Fruit fly (Drosophila melanogaster) whole organism, embryonic: ENCODE measurements around the gene Stt3B.
A peak's percentile ranks its signal among the peaks of the same experiment; 100 is the strongest.

Source experiments
- B-H1 ChIP-seq: fragments of 200-800 bp; sonication (Bioruptor generic); IDR thresholded peaks from 3 replicates; pipeline ENCODE4 v1.3.6; 2022; ENCODE audit warnings: missing biosample characterization, missing genetic modification characterization
- Bgb ChIP-seq: fragments of 200-800 bp; sonication (Bioruptor generic); IDR thresholded peaks from 2 replicates; pipeline ENCODE4 v1.3.6; 2022; ENCODE audit warnings: missing biosample characterization, missing genetic modification characterization; ENCODE audit not compliant: partially characterized antibody
- CG10209 ChIP-seq: fragments of 200-800 bp; sonication (Bioruptor generic); optimal IDR thresholded peaks from 3 replicates; lab custom pipeline; 2017; ENCODE audit warnings: missing biosample characterization, mild to moderate bottlenecking, missing genetic modification characterization, missing genetic modification reagents
- CG10366 ChIP-seq: fragments of 200-800 bp; sonication (Bioruptor generic); IDR thresholded peaks from 2 replicates; pipeline ENCODE4 v1.3.6; 2022; ENCODE audit warnings: missing biosample characterization, missing genetic modification characterization
- CG10959 ChIP-seq: fragments of 200-800 bp; sonication (Bioruptor generic); IDR thresholded peaks from 2 replicates; pipeline ENCODE4 v1.3.6; 2022; ENCODE audit warnings: missing biosample characterization, missing genetic modification characterization
- CG11696 ChIP-seq: fragments of 200-800 bp; sonication (Bioruptor generic); IDR thresholded peaks from 2 replicates; pipeline ENCODE4 v1.3.6; 2022; ENCODE audit warnings: missing biosample characterization, missing genetic modification characterization
- CG13287 ChIP-seq: fragments of 200-800 bp; sonication (Bioruptor generic); IDR thresholded peaks from 2 replicates; pipeline ENCODE4 v1.3.6; 2022; ENCODE audit warnings: missing biosample characterization, missing genetic modification characterization; ENCODE audit not compliant: partially characterized antibody
- CG14710 ChIP-seq: fragments of 200-800 bp; sonication (Bioruptor generic); optimal IDR thresholded peaks from 3 replicates; lab custom pipeline; 2019; ENCODE audit warnings: missing biosample characterization, mild to moderate bottlenecking, missing genetic modification characterization, moderate library complexity
- CG1602 ChIP-seq: fragments of 200-800 bp; sonication (Bioruptor generic); optimal IDR thresholded peaks from 3 replicates; lab custom pipeline; 2016; ENCODE audit warnings: missing biosample characterization, missing genetic modification characterization
- CG16863 ChIP-seq: fragments of 200-800 bp; sonication (Bioruptor generic); optimal IDR thresholded peaks from 3 replicates; lab custom pipeline; 2016; ENCODE audit warnings: missing biosample characterization, missing genetic modification characterization
- CG17328 ChIP-seq: fragments of 200-800 bp; sonication (Bioruptor generic); IDR thresholded peaks from 2 replicates; pipeline ENCODE4 v1.3.6; 2022; ENCODE audit warnings: missing biosample characterization, missing genetic modification characterization
- CG17385 ChIP-seq: fragments of 200-800 bp; sonication (Bioruptor generic); optimal IDR thresholded peaks from 3 replicates; lab custom pipeline; 2018; ENCODE audit warnings: missing biosample characterization, mild to moderate bottlenecking, missing genetic modification characterization
- CG17829 ChIP-seq: fragments of 200-800 bp; optimal IDR thresholded peaks from 2 replicates; lab custom pipeline; 2019; ENCODE audit warnings: missing biosample characterization, mild to moderate bottlenecking, missing genetic modification characterization, moderate library complexity
- CG17912 ChIP-seq: fragments of 200-800 bp; sonication (Bioruptor generic); optimal IDR thresholded peaks from 2 replicates; lab custom pipeline; 2018; ENCODE audit warnings: missing biosample characterization, mild to moderate bottlenecking, missing genetic modification characterization
- CG1832 ChIP-seq: fragments of 200-800 bp; sonication (Bioruptor generic); optimal IDR thresholded peaks from 2 replicates; lab custom pipeline; 2017; ENCODE audit warnings: missing biosample characterization, mild to moderate bottlenecking, missing genetic modification characterization, inconsistent platforms
- CG2120 ChIP-seq: fragments of 200-800 bp; sonication (Bioruptor generic); optimal IDR thresholded peaks from 3 replicates; lab custom pipeline; 2016; ENCODE audit warnings: missing biosample characterization, missing genetic modification characterization
- CG2199 ChIP-seq: fragments of 200-800 bp; sonication (Bioruptor generic); IDR thresholded peaks from 3 replicates; pipeline ENCODE4 v1.3.6; 2022; ENCODE audit warnings: missing biosample characterization, missing genetic modification characterization
- CG34376 ChIP-seq: fragments of 200-800 bp; sonication (Bioruptor generic); optimal IDR thresholded peaks from 2 replicates; lab custom pipeline; 2018; ENCODE audit warnings: missing biosample characterization, mild to moderate bottlenecking, missing genetic modification characterization
- CG4360 ChIP-seq: fragments of 200-800 bp; sonication (Bioruptor generic); IDR thresholded peaks from 2 replicates; pipeline ENCODE4 v1.3.6; 2022; ENCODE audit warnings: missing biosample characterization, missing genetic modification characterization
- CG43689 ChIP-seq: fragments of 200-800 bp; sonication (Bioruptor generic); IDR thresholded peaks from 2 replicates; pipeline ENCODE4 v1.3.6; 2022; ENCODE audit warnings: missing biosample characterization, missing genetic modification characterization
- CG7839 ChIP-seq: fragments of 200-800 bp; sonication (Bioruptor generic); optimal IDR thresholded peaks from 3 replicates; lab custom pipeline; 2018; ENCODE audit warnings: missing biosample characterization, mild to moderate bottlenecking, missing genetic modification characterization, moderate library complexity
- CG9797 ChIP-seq: fragments of 200-800 bp; sonication (Bioruptor generic); optimal IDR thresholded peaks from 3 replicates; lab custom pipeline; 2018; ENCODE audit warnings: missing biosample characterization, mild to moderate bottlenecking, missing genetic modification characterization
- Dref ChIP-seq: fragments of 200-800 bp; sonication (Bioruptor generic); IDR thresholded peaks from 2 replicates; pipeline ENCODE4 v1.3.6; 2022; ENCODE audit warnings: missing biosample characterization, missing genetic modification characterization
- E2f2 ChIP-seq: fragments of 200-800 bp; sonication (Bioruptor generic); IDR thresholded peaks from 2 replicates; pipeline ENCODE4 v1.3.6; 2022; ENCODE audit warnings: missing biosample characterization, missing genetic modification characterization
- Elba2 ChIP-seq: fragments of 200-800 bp; sonication (Bioruptor generic); optimal IDR thresholded peaks from 3 replicates; lab custom pipeline; 2016; ENCODE audit warnings: missing biosample characterization, missing genetic modification characterization
- Ets65A ChIP-seq: fragments of 200-800 bp; sonication (Bioruptor generic); peaks from one replicate; lab custom pipeline; 2016; ENCODE audit warnings: missing biosample characterization, missing genetic modification characterization
- Fer1 ChIP-seq: fragments of 200-800 bp; sonication (Bioruptor generic); optimal IDR thresholded peaks from 2 replicates; lab custom pipeline; 2017; ENCODE audit warnings: missing biosample characterization, mild to moderate bottlenecking, missing genetic modification characterization
- MTF-1 ChIP-seq: fragments of 200-800 bp; sonication (Bioruptor generic); optimal IDR thresholded peaks from 2 replicates; lab custom pipeline; 2018; ENCODE audit warnings: missing biosample characterization, mild to moderate bottlenecking, missing genetic modification characterization, borderline replicate concordance
- Mad ChIP-seq: fragments of 200-800 bp; sonication (Bioruptor generic); optimal IDR thresholded peaks from 2 replicates; lab custom pipeline; 2016; ENCODE audit warnings: missing biosample characterization, missing genetic modification characterization
- Side ChIP-seq: fragments of 200-800 bp; sonication (Bioruptor generic); optimal IDR thresholded peaks from 2 replicates; lab custom pipeline; 2016; ENCODE audit warnings: missing biosample characterization, missing genetic modification characterization
- Sry-δ ChIP-seq: fragments of 200-800 bp; sonication (Bioruptor generic); optimal IDR thresholded peaks from 2 replicates; lab custom pipeline; 2016; ENCODE audit warnings: missing biosample characterization, missing genetic modification characterization
- al ChIP-seq: fragments of 200-800 bp; sonication (Bioruptor generic); IDR thresholded peaks from 2 replicates; pipeline ENCODE4 v1.3.6; 2022; ENCODE audit warnings: missing biosample characterization, missing genetic modification characterization
- bbx ChIP-seq: fragments of 200-800 bp; sonication (Bioruptor generic); IDR thresholded peaks from 2 replicates; pipeline ENCODE4 v1.3.6; 2022; ENCODE audit warnings: missing biosample characterization, missing genetic modification characterization; ENCODE audit not compliant: partially characterized antibody
- chm ChIP-seq: fragments of 200-800 bp; sonication (Bioruptor generic); IDR thresholded peaks from 2 replicates; pipeline ENCODE4 v1.3.6; 2022; ENCODE audit warnings: missing biosample characterization, missing genetic modification characterization
- crp ChIP-seq, 2 experiments: fragments of 200-800 bp; sonication (Bioruptor generic); optimal IDR thresholded peaks; 2 replicates in 1 of 2; 3 replicates in 1 of 2; lab custom pipeline; 2017; ENCODE audit warnings: missing biosample characterization in 2 of 2, missing genetic modification characterization in 2 of 2, mild to moderate bottlenecking in 1 of 2, moderate library complexity in 1 of 2
- exex ChIP-seq: fragments of 200-800 bp; sonication (Bioruptor generic); optimal IDR thresholded peaks from 4 replicates; lab custom pipeline; 2018; ENCODE audit warnings: missing biosample characterization, mild to moderate bottlenecking, missing genetic modification characterization, moderate library complexity
- gcm2 ChIP-seq: fragments of 200-800 bp; sonication (Bioruptor generic); optimal IDR thresholded peaks from 2 replicates; lab custom pipeline; 2016; ENCODE audit warnings: missing biosample characterization, missing genetic modification characterization
- gsb ChIP-seq: fragments of 200-800 bp; sonication (Bioruptor generic); IDR thresholded peaks from 2 replicates; pipeline ENCODE4 v1.3.6; 2022; ENCODE audit warnings: missing biosample characterization, missing genetic modification characterization
- hb ChIP-seq: fragments of 200-800 bp; sonication (Bioruptor generic); IDR thresholded peaks from 3 replicates; pipeline ENCODE4 v1.3.6; 2022; ENCODE audit warnings: missing biosample characterization, missing genetic modification characterization; ENCODE audit not compliant: partially characterized antibody
- hkb ChIP-seq, 2 experiments: fragments of 200-800 bp in 1 of 2; fragments of >200 bp in 1 of 2; sonication (Bioruptor generic) in 1 of 2; IDR thresholded peaks in 1 of 2; optimal IDR thresholded peaks in 1 of 2; 2 replicates each; pipeline versions ENCODE4 v1.3.6 to Lab custom; 2017 to 2022; ENCODE audit warnings: missing biosample characterization in 1 of 2, missing genetic modification characterization in 1 of 2
- nom ChIP-seq: fragments of 200-800 bp; sonication (Bioruptor generic); optimal IDR thresholded peaks from 2 replicates; lab custom pipeline; 2017; ENCODE audit warnings: missing biosample characterization, missing genetic modification characterization, mild to moderate bottlenecking, moderate library complexity, missing genetic modification reagents
- odd ChIP-seq: fragments of 200-800 bp; sonication (Bioruptor generic); optimal IDR thresholded peaks from 2 replicates; lab custom pipeline; 2017; ENCODE audit warnings: missing biosample characterization, mild to moderate bottlenecking, missing genetic modification characterization
- otp ChIP-seq: fragments of 200-800 bp; sonication (Bioruptor generic); IDR thresholded peaks from 3 replicates; pipeline ENCODE4, ENCODE4 v1.3.6; 2022; ENCODE audit warnings: missing biosample characterization, missing genetic modification characterization
- phol ChIP-seq: fragments of 200-800 bp; sonication (Bioruptor generic); optimal IDR thresholded peaks from 3 replicates; lab custom pipeline; 2018; ENCODE audit warnings: missing biosample characterization, mild to moderate bottlenecking, missing genetic modification characterization, moderate library complexity
- pzg ChIP-seq: fragments of 200-800 bp; sonication (Bioruptor generic); optimal IDR thresholded peaks from 3 replicates; lab custom pipeline; 2018; ENCODE audit warnings: missing biosample characterization, mild to moderate bottlenecking, missing genetic modification characterization, moderate library complexity
- rib ChIP-seq: fragments of 200-800 bp; sonication (Bioruptor generic); IDR thresholded peaks from 2 replicates; pipeline ENCODE4 v1.3.6; 2022; ENCODE audit warnings: missing biosample characterization, missing genetic modification characterization
- sd ChIP-seq: fragments of 200-800 bp; sonication (Bioruptor generic); optimal IDR thresholded peaks from 3 replicates; lab custom pipeline; 2018; ENCODE audit warnings: missing biosample characterization, mild to moderate bottlenecking, missing genetic modification characterization, moderate library complexity
- sima ChIP-seq: fragments of 200-800 bp; sonication (Bioruptor generic); optimal IDR thresholded peaks from 2 replicates; lab custom pipeline; 2016; ENCODE audit warnings: missing biosample characterization, missing genetic modification characterization
- trem ChIP-seq: fragments of 200-800 bp; optimal IDR thresholded peaks from 3 replicates; lab custom pipeline; 2019; ENCODE audit warnings: missing biosample characterization, mild to moderate bottlenecking, missing genetic modification characterization, moderate library complexity
- wor ChIP-seq: fragments of 200-800 bp; sonication (Bioruptor generic); IDR thresholded peaks from 2 replicates; pipeline ENCODE4 v1.3.6; 2022; ENCODE audit warnings: missing biosample characterization, missing genetic modification characterization

Stt3B gene

dm6 chr3R:25033142-25033586 is 36.3 kb downstream of the Stt3B start, which contains the start of gene Smg6 (continued):
- TF ChIP-seq gcm2 (GFP tag; lab: Kevin White, UChicago) (no peak), CG17829 (tag; lab: Kevin White, UChicago) (peak; percentile 19), CG13287 (GFP tag; lab: Robert Waterston, UW) (peak; percentile 52), CG1832 (GFP tag; lab: Kevin White, UChicago) (no peak), sd (no peak), CG10209 (GFP tag; lab: Kevin White, UChicago) (no peak), rib (GFP tag; lab: Robert Waterston, UW) (no peak), CG1602 (GFP tag; lab: Kevin White, UChicago) (no peak), E2f2 (GFP tag; lab: Robert Waterston, UW) (peak; percentile 96), CG7839 (tag; lab: Kevin White, UChicago) (no peak), trem (peak; percentile 61), Fer1 (peak; percentile 46), sima (GFP tag; lab: Kevin White, UChicago) (no peak), CG2120 (no peak), CG17328 (GFP tag; lab: Robert Waterston, UW) (no peak), CG16863 (GFP tag; lab: Kevin White, UChicago) (no peak), Elba2 (GFP tag; lab: Kevin White, UChicago) (peak; percentile 22), CG2199 (GFP tag; lab: Robert Waterston, UW) (0 out of 3 replicates have a peak, but pooled peaks have one; percentile 34), phol (tag; lab: Kevin White, UChicago) (peak; percentile 3), chm (GFP tag; lab: Robert Waterston, UW) (0 out of 2 replicates have a peak, but pooled peaks have one; percentile 10), CG10959 (GFP tag; lab: Robert Waterston, UW) (no peak), CG14710 (tag; lab: Kevin White, UChicago) (peak; percentile 49), Dref (GFP tag; lab: Robert Waterston, UW) (peak; percentile 27; the same call in 1 of the 2 replicates), CG4360 (GFP tag; lab: Robert Waterston, UW) (peak; percentile 93), CG17385 (GFP tag; lab: Kevin White, UChicago) (no peak), MTF-1 (GFP tag; lab: Kevin White, UChicago) (no peak), odd (no peak), CG43689 (no peak), hb (GFP tag; lab: Robert Waterston, UW) (no peak), bbx (GFP tag; lab: Robert Waterston, UW) (0 out of 2 replicates have a peak, but pooled peaks have one; percentile 30), CG17912 (GFP tag; lab: Kevin White, UChicago) (no peak), otp (GFP tag; lab: Robert Waterston, UW) (no peak), wor (GFP tag; lab: Robert Waterston, UW) (no peak), CG10366 (no peak), Mad (GFP tag; lab: Kevin White, UChicago) (no peak), pzg (peak; percentile 90), CG11696 (GFP tag; lab: Robert Waterston, UW) (no peak), Sry-δ (GFP tag; lab: Kevin White, UChicago) (peak; percentile 45), Side (no peak), CG9797 (peak; percentile 97), exex (no peak), B-H1 (GFP tag; lab: Robert Waterston, UW) (no peak), al (GFP tag; lab: Robert Waterston, UW) (no peak), Ets65A (no peak), nom (GFP tag; lab: Kevin White, UChicago) (peak; percentile 37), hkb (optimal IDR thresholded peaks at IDR 0.05; lab: Kevin White, UChicago) (peak; percentile 6), hkb (GFP tag; IDR thresholded peaks at IDR 0.05; lab: Robert Waterston, UW) (no peak), crp (GFP tag; optimal IDR thresholded peaks at IDR 0.05; lab: Kevin White, UChicago) (peak in 1 of 2 experiments; percentile 18), Bgb (GFP tag; lab: Robert Waterston, UW) (peak; percentile 20; the same call in 1 of the 2 replicates), CG34376 (GFP tag; lab: Kevin White, UChicago) (peak; percentile 49), gsb (GFP tag; lab: Robert Waterston, UW) (no peak)
